Fruit fly (Drosophila melanogaster) whole organism, embryonic: ENCODE measurements around the gene CG13670.

Experiments used
- Adf1 ChIP-seq: fragments of 200-800 bp; sonication (Bioruptor generic); IDR thresholded peaks from 2 replicates; pipeline ENCODE4 v1.3.6; 2022; ENCODE audit warnings: missing biosample characterization, missing genetic modification characterization
- Aef1 ChIP-seq: fragments of 200-800 bp; sonication (Bioruptor generic); IDR thresholded peaks from 3 replicates; pipeline ENCODE4 v1.3.6; 2022; ENCODE audit warnings: missing biosample characterization, missing genetic modification characterization
- Atf-2 ChIP-seq: fragments of 200-800 bp; sonication (Bioruptor generic); optimal IDR thresholded peaks from 2 replicates; lab custom pipeline; 2016; ENCODE audit warnings: missing biosample characterization, missing genetic modification characterization
- CG10209 ChIP-seq: fragments of 200-800 bp; sonication (Bioruptor generic); optimal IDR thresholded peaks from 3 replicates; lab custom pipeline; 2017; ENCODE audit warnings: missing biosample characterization, mild to moderate bottlenecking, missing genetic modification characterization, missing genetic modification reagents
- CG10565 ChIP-seq: fragments of 200-800 bp; sonication (Bioruptor generic); optimal IDR thresholded peaks from 3 replicates; lab custom pipeline; 2016; ENCODE audit warnings: missing biosample characterization, mild to moderate bottlenecking, missing genetic modification characterization
- CG10959 ChIP-seq: fragments of 200-800 bp; sonication (Bioruptor generic); IDR thresholded peaks from 2 replicates; pipeline ENCODE4 v1.3.6; 2022; ENCODE audit warnings: missing biosample characterization, missing genetic modification characterization
- CG13123 ChIP-seq: fragments of 200-800 bp; sonication (Bioruptor generic); optimal IDR thresholded peaks from 2 replicates; lab custom pipeline; 2016; ENCODE audit warnings: missing biosample characterization, missing genetic modification characterization
- CG13287 ChIP-seq: fragments of 200-800 bp; sonication (Bioruptor generic); IDR thresholded peaks from 2 replicates; pipeline ENCODE4 v1.3.6; 2022; ENCODE audit warnings: missing biosample characterization, missing genetic modification characterization; ENCODE audit not compliant: partially characterized antibody
- CG15073 ChIP-seq: fragments of 200-800 bp; sonication (Bioruptor generic); optimal IDR thresholded peaks from 2 replicates; lab custom pipeline; 2016; ENCODE audit warnings: missing biosample characterization, missing genetic modification characterization
- CG16813 ChIP-seq: fragments of 200-800 bp; sonication (Bioruptor generic); IDR thresholded peaks from 3 replicates; pipeline ENCODE4 v1.3.6; 2022; ENCODE audit warnings: missing biosample characterization, missing genetic modification characterization; ENCODE audit not compliant: partially characterized antibody
- CG18476 ChIP-seq: fragments of 200-800 bp; sonication (Bioruptor generic); optimal IDR thresholded peaks from 2 replicates; lab custom pipeline; 2016; ENCODE audit warnings: missing biosample characterization, mild to moderate bottlenecking, missing genetic modification characterization
- CG2889 ChIP-seq: fragments of 200-800 bp; sonication (Bioruptor generic); IDR thresholded peaks from 3 replicates; pipeline ENCODE4 v1.3.6; 2022; ENCODE audit warnings: missing biosample characterization, missing genetic modification characterization
- CG32532 ChIP-seq: fragments of 200-800 bp; sonication (Bioruptor generic); IDR thresholded peaks from 2 replicates; pipeline ENCODE4 v1.3.6; 2022; ENCODE audit warnings: missing biosample characterization, missing genetic modification characterization
- CG6272 ChIP-seq: fragments of 200-800 bp; sonication (Bioruptor generic); IDR thresholded peaks from 2 replicates; pipeline ENCODE4 v1.3.6; 2022; ENCODE audit warnings: missing biosample characterization, missing genetic modification characterization
- CG7556 ChIP-seq: fragments of 200-800 bp; sonication (Bioruptor generic); optimal IDR thresholded peaks from 2 replicates; lab custom pipeline; 2017; ENCODE audit warnings: missing biosample characterization, mild to moderate bottlenecking, missing genetic modification characterization
- CG8478 ChIP-seq: fragments of >200 bp; optimal IDR thresholded peaks from 2 replicates; lab custom pipeline; 2018
- CG9215 ChIP-seq: fragments of 200-800 bp; sonication (Bioruptor generic); IDR thresholded peaks from 2 replicates; pipeline ENCODE4 v1.3.6; 2022; ENCODE audit warnings: missing biosample characterization, missing genetic modification characterization
- CHES-1-like ChIP-seq: fragments of 200-800 bp; sonication (Bioruptor generic); optimal IDR thresholded peaks from 2 replicates; lab custom pipeline; 2016; ENCODE audit warnings: missing biosample characterization, missing genetic modification characterization
- Camta ChIP-seq: fragments of 200-800 bp; sonication (Bioruptor generic); optimal IDR thresholded peaks from 2 replicates; lab custom pipeline; 2016; ENCODE audit warnings: missing biosample characterization, missing genetic modification characterization
- CrebB ChIP-seq: fragments of 200-800 bp; sonication (Bioruptor generic); optimal IDR thresholded peaks from 3 replicates; lab custom pipeline; 2018; ENCODE audit warnings: missing biosample characterization, mild to moderate bottlenecking, missing genetic modification characterization
- D ChIP-seq, 2 experiments: fragments of 200-800 bp in 1 of 2; fragments of >200 bp in 1 of 2; sonication (Bioruptor generic) in 1 of 2; optimal IDR thresholded peaks; 2 replicates in 1 of 2; 3 replicates in 1 of 2; lab custom pipeline; 2017; ENCODE audit warnings: mild to moderate bottlenecking in 1 of 2, missing biosample characterization in 1 of 2, missing genetic modification characterization in 1 of 2, missing genetic modification reagents in 1 of 2
- Dad ChIP-seq: fragments of 200-800 bp; sonication (Bioruptor generic); optimal IDR thresholded peaks from 3 replicates; lab custom pipeline; 2016; ENCODE audit warnings: missing biosample characterization, missing genetic modification characterization
- Dref ChIP-seq: fragments of 200-800 bp; sonication (Bioruptor generic); IDR thresholded peaks from 2 replicates; pipeline ENCODE4 v1.3.6; 2022; ENCODE audit warnings: missing biosample characterization, missing genetic modification characterization
- Ets97D ChIP-seq: fragments of 200-800 bp; sonication (Bioruptor generic); optimal IDR thresholded peaks from 3 replicates; lab custom pipeline; 2016; ENCODE audit warnings: missing biosample characterization, missing genetic modification characterization
- HHEX ChIP-seq: fragments of 200-800 bp; sonication (Bioruptor generic); optimal IDR thresholded peaks from 3 replicates; lab custom pipeline; 2017; ENCODE audit warnings: missing biosample characterization, mild to moderate bottlenecking, missing genetic modification characterization, missing genetic modification reagents
- HLHmδ ChIP-seq: fragments of 200-800 bp; sonication (Bioruptor generic); optimal IDR thresholded peaks from 2 replicates; lab custom pipeline; 2018; ENCODE audit warnings: missing biosample characterization, mild to moderate bottlenecking, missing genetic modification characterization, moderate library complexity
- Oli ChIP-seq: fragments of 200-800 bp; sonication (Bioruptor generic); optimal IDR thresholded peaks from 2 replicates; lab custom pipeline; 2018; ENCODE audit warnings: missing biosample characterization, mild to moderate bottlenecking, missing genetic modification characterization, moderate library complexity
- Sox100B ChIP-seq: fragments of 200-800 bp; sonication (Bioruptor generic); optimal IDR thresholded peaks from 3 replicates; lab custom pipeline; 2018; ENCODE audit warnings: missing biosample characterization, mild to moderate bottlenecking, missing genetic modification characterization
- Usf ChIP-seq: fragments of 200-800 bp; sonication (Bioruptor generic); optimal IDR thresholded peaks from 2 replicates; lab custom pipeline; 2017; ENCODE audit warnings: missing genotype, missing biosample characterization, missing genetic modification characterization
- ap ChIP-seq: fragments of 200-800 bp; sonication (Bioruptor generic); IDR thresholded peaks from 2 replicates; pipeline ENCODE4 v1.3.6; 2022; ENCODE audit warnings: missing biosample characterization, missing genetic modification characterization
- ash1 ChIP-seq: fragments of 200-800 bp; sonication (Bioruptor generic); optimal IDR thresholded peaks from 2 replicates; lab custom pipeline; 2018; ENCODE audit warnings: missing biosample characterization, mild to moderate bottlenecking, missing genetic modification characterization
- cg ChIP-seq: fragments of 200-800 bp; sonication (Bioruptor generic); optimal IDR thresholded peaks from 3 replicates; lab custom pipeline; 2019; ENCODE audit warnings: missing biosample characterization, mild to moderate bottlenecking, missing genetic modification characterization, moderate library complexity
- chn ChIP-seq: fragments of 200-800 bp; sonication (Bioruptor generic); optimal IDR thresholded peaks from 2 replicates; lab custom pipeline; 2016; ENCODE audit warnings: missing biosample characterization, missing genetic modification characterization
- disco-r ChIP-seq: fragments of 200-800 bp; sonication (Bioruptor generic); optimal IDR thresholded peaks from 2 replicates; lab custom pipeline; 2016; ENCODE audit warnings: missing biosample characterization, missing genetic modification characterization
- eve ChIP-seq, 2 experiments: fragments of >200 bp; optimal IDR thresholded peaks; 2 replicates each; lab custom pipeline; 2017; ENCODE audit warnings: missing biosample characterization in 2 of 2, missing genetic modification characterization in 2 of 2
- jigr1 ChIP-seq: fragments of 200-800 bp; sonication (Bioruptor generic); IDR thresholded peaks from 3 replicates; pipeline ENCODE4 v1.3.6; 2022; ENCODE audit warnings: missing biosample characterization, missing genetic modification characterization
- jing ChIP-seq: fragments of 200-800 bp; sonication (Bioruptor generic); optimal IDR thresholded peaks from 2 replicates; lab custom pipeline; 2018; ENCODE audit warnings: missing biosample characterization, mild to moderate bottlenecking, missing genetic modification characterization
- klu ChIP-seq: fragments of 200-800 bp; sonication (Bioruptor generic); IDR thresholded peaks from 2 replicates; pipeline ENCODE4 v1.3.6; 2022; ENCODE audit warnings: missing biosample characterization, missing genetic modification characterization
- mld ChIP-seq: fragments of 200-800 bp; sonication (Bioruptor generic); IDR thresholded peaks from 3 replicates; pipeline ENCODE4 v1.3.6; 2022; ENCODE audit warnings: missing biosample characterization, missing genetic modification characterization; ENCODE audit not compliant: partially characterized antibody
- nerfin-1 ChIP-seq: fragments of 200-800 bp; sonication (Bioruptor generic); optimal IDR thresholded peaks from 3 replicates; lab custom pipeline; 2019; ENCODE audit warnings: missing biosample characterization, mild to moderate bottlenecking, missing genetic modification characterization, moderate library complexity
- pho ChIP-seq: fragments of 200-800 bp; sonication (Bioruptor generic); optimal IDR thresholded peaks from 2 replicates; lab custom pipeline; 2016; ENCODE audit warnings: missing biosample characterization, missing genetic modification characterization
- row ChIP-seq: fragments of 200-800 bp; sonication (Bioruptor generic); IDR thresholded peaks from 3 replicates; pipeline ENCODE4 v1.3.6; 2022; ENCODE audit warnings: missing biosample characterization, missing genetic modification characterization
- salm ChIP-seq: fragments of 200-800 bp; sonication (Bioruptor generic); optimal IDR thresholded peaks from 2 replicates; lab custom pipeline; 2018; ENCODE audit warnings: missing biosample characterization, mild to moderate bottlenecking, missing genetic modification characterization
- ssp ChIP-seq: fragments of 200-800 bp; sonication (Bioruptor generic); IDR thresholded peaks from 2 replicates; pipeline ENCODE4 v1.3.6; 2022; ENCODE audit warnings: missing biosample characterization, missing genetic modification characterization
- tup ChIP-seq: fragments of 200-800 bp; sonication (Bioruptor generic); optimal IDR thresholded peaks from 2 replicates; lab custom pipeline; 2016; ENCODE audit warnings: missing biosample characterization, mild to moderate bottlenecking, missing genetic modification characterization, moderate library complexity
- unpg ChIP-seq: fragments of 200-800 bp; sonication (Bioruptor generic); optimal IDR thresholded peaks from 3 replicates; lab custom pipeline; 2018; ENCODE audit warnings: missing biosample characterization, mild to moderate bottlenecking, missing genetic modification characterization, moderate library complexity
- wek ChIP-seq: fragments of 200-800 bp; sonication (Bioruptor generic); optimal IDR thresholded peaks from 3 replicates; lab custom pipeline; 2018; ENCODE audit warnings: missing biosample characterization, mild to moderate bottlenecking, missing genetic modification characterization, moderate library complexity
- zfh1 ChIP-seq: fragments of 200-800 bp; sonication (Bioruptor generic); IDR thresholded peaks from 3 replicates; pipeline ENCODE4 v1.3.6; 2022; ENCODE audit warnings: missing biosample characterization, missing genetic modification characterization

The CG13670 gene

DNA sequence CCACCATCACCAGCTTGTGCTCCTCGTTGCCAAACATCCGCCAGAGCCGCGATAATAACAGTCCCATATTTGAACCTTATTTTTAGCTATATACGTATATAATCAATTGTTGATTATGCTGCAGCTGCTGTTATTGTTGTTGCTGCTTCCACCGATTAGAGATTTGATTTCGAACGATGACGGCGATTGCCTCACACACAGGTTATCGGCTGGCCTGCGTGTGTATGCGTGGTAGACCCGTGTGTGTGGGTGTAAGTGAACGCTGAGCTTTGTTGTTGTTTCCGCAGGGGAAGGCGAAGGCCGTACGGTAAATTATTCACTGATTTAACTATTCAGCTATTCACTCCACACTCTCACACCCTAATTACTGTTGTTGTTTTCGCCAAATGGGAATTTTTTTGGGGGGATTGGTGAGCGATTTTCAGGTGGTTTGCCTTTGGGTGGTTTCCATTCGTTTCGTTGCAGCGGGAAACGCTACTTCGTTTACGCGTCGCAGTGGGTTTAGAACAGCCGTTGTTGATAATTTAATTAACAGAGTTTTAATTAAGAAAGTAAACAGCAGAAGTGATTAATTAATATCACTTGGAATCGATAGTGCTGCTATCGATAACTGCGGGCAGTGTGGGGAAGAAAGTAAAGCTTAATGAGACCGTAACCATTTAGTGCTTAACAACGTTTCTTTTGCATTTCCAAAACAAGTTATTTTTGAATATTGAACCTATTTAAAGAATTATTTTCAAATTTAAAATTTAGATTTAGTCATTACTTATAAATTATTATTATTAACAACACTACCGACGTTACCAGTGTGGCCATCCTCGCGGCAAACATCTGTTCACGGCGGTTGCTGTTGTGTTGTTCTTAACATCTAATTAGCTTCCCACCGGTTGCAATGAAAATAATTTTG is 21.1 kb upstream of the CG13670 start, which contains the start of the genes Arl5 and CG13671 (continued):
- TF ChIP-seq Usf (GFP tag; lab: Kevin White, UChicago) (peak; percentile 19), CG10209 (GFP tag; lab: Kevin White, UChicago) (peak; percentile 76), CG13123 (GFP tag; lab: Kevin White, UChicago) (peak; percentile 83), jing (GFP tag; lab: Kevin White, UChicago) (peak; percentile 29), CG13287 (GFP tag; lab: Robert Waterston, UW) (peak; percentile 85), D (optimal IDR thresholded peaks at IDR 0.05; lab: Kevin White, UChicago) (no peak), D (GFP tag; optimal IDR thresholded peaks at IDR 0.05; lab: Kevin White, UChicago) (peak; percentile 65), CG8478 (lab: Kevin White, UChicago) (no peak), row (GFP tag; lab: Robert Waterston, UW) (peak; percentile 68), mld (GFP tag; lab: Robert Waterston, UW) (0 out of 3 replicates have a peak, but pooled peaks have one; percentile 56), CG15073 (GFP tag; lab: Kevin White, UChicago) (peak; percentile 23), cg (GFP tag; lab: Kevin White, UChicago) (peak; percentile 91), jigr1 (GFP tag; lab: Robert Waterston, UW) (no peak), HLHmδ (no peak), CG2889 (GFP tag; lab: Robert Waterston, UW) (peak; percentile 68; the same call in 1 of the 3 replicates), zfh1 (peak; percentile 85), CG18476 (GFP tag; lab: Kevin White, UChicago) (peak; percentile 72), klu (peak; percentile 54; the same call in 1 of the 2 replicates), unpg (GFP tag; lab: Kevin White, UChicago) (peak; percentile 78), eve (GFP tag; optimal IDR thresholded peaks at IDR 0.05; lab: Kevin White, UChicago) (no peak), wek (no peak), Adf1 (GFP tag; lab: Robert Waterston, UW) (peak; percentile 21), disco-r (no peak), CrebB (tag; lab: Kevin White, UChicago) (peak; percentile 7), Atf-2 (GFP tag; lab: Kevin White, UChicago) (peak; percentile 10), CG9215 (GFP tag; lab: Robert Waterston, UW) (peak; percentile 71), ash1 (GFP tag; lab: Kevin White, UChicago) (no peak), Camta (GFP tag; lab: Kevin White, UChicago) (peak; percentile 47), tup (peak; percentile 68), Ets97D (GFP tag; lab: Kevin White, UChicago) (peak; percentile 77), CG32532 (GFP tag; lab: Robert Waterston, UW) (peak; percentile 84), pho (GFP tag; lab: Kevin White, UChicago) (peak; percentile 68), Dref (GFP tag; lab: Robert Waterston, UW) (peak; percentile 79), ssp (GFP tag; lab: Robert Waterston, UW) (peak; percentile 72), Sox100B (GFP tag; lab: Kevin White, UChicago) (peak; percentile 66), Aef1 (GFP tag; lab: Robert Waterston, UW) (peak; percentile 66), HHEX (GFP tag; lab: Kevin White, UChicago) (peak; percentile 65), CG10565 (GFP tag; lab: Kevin White, UChicago) (no peak), CG7556 (peak; percentile 75), ap (GFP tag; lab: Robert Waterston, UW) (peak; percentile 51), CG16813 (GFP tag; lab: Robert Waterston, UW) (peak; percentile 77), CG10959 (GFP tag; lab: Robert Waterston, UW) (peak; percentile 23; the same call in 1 of the 2 replicates), chn (GFP tag; lab: Kevin White, UChicago) (peak; percentile 78), salm (peak; percentile 25), CG6272 (GFP tag; lab: Robert Waterston, UW) (peak; percentile 67), Oli (tag; lab: Kevin White, UChicago) (peak; percentile 46), Dad (GFP tag; lab: Kevin White, UChicago) (peak; percentile 44), CHES-1-like (GFP tag; lab: Kevin White, UChicago) (peak; percentile 23), nerfin-1 (tag; lab: Kevin White, UChicago) (no peak)
